Worm (Caenorhabditis elegans): ENCODE measurements around the gene F53G2.12.

F53G2.12 gene

DNA sequence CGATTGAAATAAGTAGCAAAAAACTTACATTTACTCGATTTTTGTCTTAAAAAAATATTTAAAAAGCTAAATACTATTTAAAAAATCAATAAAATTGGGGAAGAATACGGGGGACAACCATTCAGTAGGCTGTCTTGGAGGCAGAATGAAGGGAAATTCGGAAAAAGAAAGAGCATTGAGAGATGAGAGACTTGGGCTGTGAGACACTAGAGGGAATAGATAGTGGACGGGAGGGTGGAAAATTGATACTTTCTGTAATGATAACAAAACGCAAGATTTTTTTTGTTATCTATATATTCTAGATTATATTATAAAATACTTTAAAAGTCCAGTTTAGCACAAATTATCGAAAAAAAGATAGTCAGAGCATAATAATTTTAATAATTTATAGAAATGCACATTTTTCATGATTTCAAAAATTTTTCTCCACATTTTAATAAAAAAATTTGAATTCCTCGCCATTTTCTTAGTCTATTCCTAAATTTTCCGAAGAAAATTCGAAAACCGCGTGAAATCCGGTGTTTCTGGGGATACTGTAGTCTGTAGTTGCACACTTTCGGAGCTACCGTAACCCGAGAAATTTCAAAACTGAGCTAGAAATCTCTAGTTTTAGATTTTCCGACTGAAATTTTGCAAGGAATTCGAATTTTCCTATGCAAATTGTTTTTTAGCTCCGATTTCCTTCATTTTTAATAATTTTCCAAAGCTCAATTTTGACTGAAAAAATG lies 25.0 kb upstream of the F53G2.12 start:
- peak; percentile 84 for TF ChIP-seq elt-2 (tag; optimal IDR thresholded peaks at IDR 0.05)
- peak; percentile 19 for TF ChIP-seq ceh-28 (tag; optimal IDR thresholded peaks at IDR 0.05)
- TF ChIP-seq unc-39 (tag; optimal IDR thresholded peaks at IDR 0.05) = no peak

DNA sequence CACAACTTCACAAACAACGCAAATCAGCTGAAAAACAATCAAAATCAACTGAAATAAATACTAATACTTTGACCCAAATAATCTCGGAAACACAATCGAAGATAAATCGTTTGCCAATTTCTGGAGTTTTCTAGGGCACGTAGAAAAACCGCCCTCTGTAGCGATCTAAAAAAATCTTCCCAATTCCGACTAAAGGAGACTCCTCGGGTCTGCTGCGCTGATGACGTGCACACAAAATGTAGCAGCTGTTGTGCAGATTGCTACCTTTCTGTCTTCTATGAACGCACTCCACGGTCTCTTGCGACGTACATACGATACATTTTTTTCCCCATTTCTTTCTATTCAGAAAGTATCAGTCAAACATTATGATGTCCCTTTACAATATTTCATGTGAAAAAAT lies 9.5 kb upstream of the F53G2.12 start, which contains the start of gene F53G2.1:
TSS of gene F53G2.1 (plus strand) at position 301 of the 400 bp plus-strand sequence.
- TF ChIP-seq lin-39 (tag; optimal IDR thresholded peaks at IDR 0.05) (no peak), tbx-2 (tag; optimal IDR thresholded peaks at IDR 0.05) (no peak), pha-4 (tag; optimal IDR thresholded peaks at IDR 0.05) (no peak), R02D3.7 (tag; optimal IDR thresholded peaks at IDR 0.05) (no peak), mml-1 (tag; optimal IDR thresholded peaks at IDR 0.05) (no peak), snpc-4 (tag; optimal IDR thresholded peaks at IDR 0.05) (no peak), nhr-67 (tag; optimal IDR thresholded peaks at IDR 0.05) (no peak), mdl-1 (tag; optimal IDR thresholded peaks at IDR 0.05) (no peak), elt-1 (tag; optimal IDR thresholded peaks at IDR 0.05) (no peak), pqm-1 (tag; optimal IDR thresholded peaks at IDR 0.05) (no peak), egl-5 (tag; optimal IDR thresholded peaks at IDR 0.05) (no peak), nhr-237 (tag; optimal IDR thresholded peaks at IDR 0.05) (no peak), nhr-11 (tag; optimal IDR thresholded peaks at IDR 0.05) (no peak), ama-1 (optimal IDR thresholded peaks at IDR 0.05) (no peak), nhr-28 (tag; optimal IDR thresholded peaks at IDR 0.05) (no peak), nhr-43 (tag; optimal IDR thresholded peaks at IDR 0.05; ENCODE audit: poor library complexity, severe bottlenecking) (no peak), daf-12 (tag; optimal IDR thresholded peaks at IDR 0.05) (no peak), sea-2 (GFP tag; optimal IDR thresholded peaks at IDR 0.05) (no peak)

DNA sequence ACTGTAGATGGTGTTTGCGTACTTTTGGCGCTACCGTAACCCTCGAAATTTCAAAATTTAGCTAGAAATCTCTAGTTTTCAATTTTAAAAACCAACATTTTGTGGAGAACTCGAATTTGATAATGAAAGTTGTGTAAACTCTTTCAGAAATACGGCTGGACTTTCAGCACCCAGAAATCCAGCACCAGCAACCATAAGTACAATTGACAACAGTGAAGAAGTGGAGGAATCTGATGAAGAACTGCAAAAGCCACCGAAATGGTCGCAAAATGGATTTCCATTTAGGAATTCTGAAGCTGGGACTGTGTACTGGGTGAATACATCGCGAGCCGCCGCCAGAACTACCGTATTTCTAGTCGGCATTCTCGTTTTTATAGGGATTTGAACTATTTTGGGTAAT lies 4.6 kb upstream of the F53G2.12 start, which contains the start of gene F53G2.13:
TSS of gene F53G2.13 (plus strand) at position 301 of the 400 bp plus-strand sequence.
- TF ChIP-seq ama-1 (optimal IDR thresholded peaks at IDR 0.05) (no peak), nhr-77 (tag; optimal IDR thresholded peaks at IDR 0.05) (no peak), ceh-28 (tag; optimal IDR thresholded peaks at IDR 0.05) (no peak), fos-1 (tag; optimal IDR thresholded peaks at IDR 0.05) (no peak), fkh-2 (tag; optimal IDR thresholded peaks at IDR 0.05) (no peak), hmg-11 (tag; optimal IDR thresholded peaks at IDR 0.05) (no peak), nhr-237 (tag; optimal IDR thresholded peaks at IDR 0.05) (no peak), nhr-76 (tag; optimal IDR thresholded peaks at IDR 0.05) (no peak), nhr-23 (tag; optimal IDR thresholded peaks at IDR 0.05) (no peak), ZK546.5 (tag; optimal IDR thresholded peaks at IDR 0.05) (no peak), fkh-10 (GFP tag; optimal IDR thresholded peaks at IDR 0.05) (no peak), aly-2 (tag; optimal IDR thresholded peaks at IDR 0.05) (no peak), nfya-1 (tag; optimal IDR thresholded peaks at IDR 0.05; ENCODE audit: insufficient read depth) (no peak), egl-5 (tag; optimal IDR thresholded peaks at IDR 0.05) (no peak), sea-2 (GFP tag; optimal IDR thresholded peaks at IDR 0.05) (no peak), nhr-28 (tag; optimal IDR thresholded peaks at IDR 0.05) (no peak), ztf-11 (tag; optimal IDR thresholded peaks at IDR 0.05) (no peak), ceh-9 (tag; optimal IDR thresholded peaks at IDR 0.05) (no peak)

DNA sequence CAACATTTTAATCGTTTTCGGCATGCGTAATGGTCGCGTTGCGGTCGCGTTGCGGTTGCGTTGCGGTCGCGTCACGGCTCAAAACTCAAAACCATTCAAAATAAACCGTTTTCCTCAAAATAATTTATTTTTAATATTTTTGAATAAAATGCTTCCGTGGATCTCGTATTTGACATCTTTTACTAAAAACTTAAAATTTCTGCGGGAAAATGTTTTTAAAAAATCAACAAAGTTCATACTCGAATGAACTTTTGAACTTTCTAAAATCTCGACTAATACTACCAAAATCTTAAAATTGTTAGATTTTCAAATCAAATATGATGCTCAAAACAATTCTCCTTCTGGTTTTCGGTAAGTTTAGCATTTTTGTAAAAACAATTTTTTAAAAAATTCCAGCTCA lies 2.7 kb upstream of the F53G2.12 start, which contains the start of gene F53G2.2:
TSS of gene F53G2.2 (plus strand) at position 301 of the 400 bp plus-strand sequence.
- TF ChIP-seq egl-5 (tag; optimal IDR thresholded peaks at IDR 0.05) (no peak), nhr-23 (tag; optimal IDR thresholded peaks at IDR 0.05) (no peak)

DNA sequence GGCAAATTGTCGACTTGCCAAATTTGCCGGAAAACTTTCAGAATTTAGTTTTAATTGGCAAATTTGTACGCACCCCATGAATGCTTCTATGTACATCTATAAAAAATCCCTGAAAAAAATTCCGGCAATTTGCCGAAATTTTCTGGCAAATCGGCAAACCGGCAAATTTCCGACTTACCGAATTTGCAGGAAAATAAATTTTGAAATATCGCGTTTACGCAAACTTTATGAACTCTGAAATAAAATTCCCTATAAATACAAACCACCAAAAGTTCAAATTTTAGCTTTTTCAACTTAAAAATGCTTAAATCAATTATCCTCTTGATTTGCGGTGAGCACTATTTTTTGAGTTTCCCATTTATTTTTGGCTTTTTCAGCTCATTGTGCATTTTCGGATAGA lies 1.2 kb upstream of the F53G2.12 start, which contains the start of gene F53G2.3:
TSS of gene F53G2.3 (plus strand) at position 301 of the 400 bp plus-strand sequence.
- no peak for TF ChIP-seq hmg-11 (tag; optimal IDR thresholded peaks at IDR 0.05)
- TF ChIP-seq egl-27 (tag; optimal IDR thresholded peaks at IDR 0.05) = no peak
- no peak for TF ChIP-seq ztf-4 (tag; optimal IDR thresholded peaks at IDR 0.05)
- TF ChIP-seq egl-5 (tag; optimal IDR thresholded peaks at IDR 0.05) = no peak
- no peak for TF ChIP-seq eor-1 (tag; optimal IDR thresholded peaks at IDR 0.05)
- no peak for TF ChIP-seq ceh-9 (tag; optimal IDR thresholded peaks at IDR 0.05)
- TF ChIP-seq nfya-1 (tag; optimal IDR thresholded peaks at IDR 0.05; ENCODE audit: insufficient read depth) = no peak
- no peak for TF ChIP-seq nhr-67 (tag; optimal IDR thresholded peaks at IDR 0.05)
- no peak for TF ChIP-seq zag-1 (tag; optimal IDR thresholded peaks at IDR 0.05)
- TF ChIP-seq sea-2 (GFP tag; optimal IDR thresholded peaks at IDR 0.05) = no peak
- TF ChIP-seq nhr-25 (tag; optimal IDR thresholded peaks at IDR 0.05) = no peak
- TF ChIP-seq lin-39 (tag; optimal IDR thresholded peaks at IDR 0.05) = no peak
- no peak for TF ChIP-seq lin-15B (tag; optimal IDR thresholded peaks at IDR 0.05)
- no peak for TF ChIP-seq nhr-77 (tag; optimal IDR thresholded peaks at IDR 0.05)
- TF ChIP-seq elt-1 (tag; optimal IDR thresholded peaks at IDR 0.05) = no peak
- no peak for TF ChIP-seq fkh-10 (GFP tag; optimal IDR thresholded peaks at IDR 0.05)
- no peak for TF ChIP-seq nhr-43 (tag; optimal IDR thresholded peaks at IDR 0.05; ENCODE audit: poor library complexity, severe bottlenecking)
